Worm (Caenorhabditis elegans) whole organism, late embryonic: ENCODE data around the gene str-238.

Source experiments
- elt-2 ChIP-seq: sonication (generic microtip); optimal IDR thresholded peaks from 2 replicates; lab custom pipeline; 2016; ENCODE audit warnings: missing genetic modification reagents, missing genetic modification characterization, missing compliant biosample characterization
- gmeb-2 ChIP-seq: sonication (generic microtip); optimal IDR thresholded peaks from 2 replicates; lab custom pipeline; 2016; ENCODE audit warnings: missing genetic modification characterization, inconsistent platforms, missing compliant biosample characterization

DNA sequence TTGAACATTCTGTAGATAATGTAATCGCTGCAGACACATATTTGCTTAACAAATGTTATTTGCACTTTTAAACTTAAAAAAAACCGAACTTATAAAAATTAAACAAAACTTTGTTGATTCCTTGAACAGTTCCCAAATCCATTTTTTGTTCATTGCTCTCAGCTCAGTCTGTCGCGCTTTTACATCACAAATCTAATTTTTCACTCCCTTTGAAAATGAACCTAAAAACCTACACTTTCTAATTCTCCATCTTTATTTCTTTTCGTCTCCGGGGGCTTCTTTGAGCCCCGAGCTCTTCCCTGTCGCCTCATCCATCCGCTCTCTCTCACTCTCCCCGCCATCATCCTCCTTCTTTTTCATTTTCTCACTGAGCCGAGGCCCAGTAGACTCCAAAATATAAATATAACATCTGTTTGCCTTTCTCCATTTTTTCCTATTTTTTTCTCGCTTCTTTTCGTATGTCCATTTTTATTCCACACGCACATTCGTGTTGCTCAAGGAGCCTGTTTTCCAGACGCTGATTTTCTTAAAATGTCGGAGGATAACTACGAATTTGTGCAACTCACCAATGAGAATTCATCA is 45.5 kb downstream of the str-238 start, which contains the start of gene R13D11.4:
- TF ChIP-seq gmeb-2 (tag; lab: Kevin White, UChicago) (no peak), elt-2 (no peak)
